Worm (Caenorhabditis elegans): ENCODE measurements around the gene larp-1.

DNA sequence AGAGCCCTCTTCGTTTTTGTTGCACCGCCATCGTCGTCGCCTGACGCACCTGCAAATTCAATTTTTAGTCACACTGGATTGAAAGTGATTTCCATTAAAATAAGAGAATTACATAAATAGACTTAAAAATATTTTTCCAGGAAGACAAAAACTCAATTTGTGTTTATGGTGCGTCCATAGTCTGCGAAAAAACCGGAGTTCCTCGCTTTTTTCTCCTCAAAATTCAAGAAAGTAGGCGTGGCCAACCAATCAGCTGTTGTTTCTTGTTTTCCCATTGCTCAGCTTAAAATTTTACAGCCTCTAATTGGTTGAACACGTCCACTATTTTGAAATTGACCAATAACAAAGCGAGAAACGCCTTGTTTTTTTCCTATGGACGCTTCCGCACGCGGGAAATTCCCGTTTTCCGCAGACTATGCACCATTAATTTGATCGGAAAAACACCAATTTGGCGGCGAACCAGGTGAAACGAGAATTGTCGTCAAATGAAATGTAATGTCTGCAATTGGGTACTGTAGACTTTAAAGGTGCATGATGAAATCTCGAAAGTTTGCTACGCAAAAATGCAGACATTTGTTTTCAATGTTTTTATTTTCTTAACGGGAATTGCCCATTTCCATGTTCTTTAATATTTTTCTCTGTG is 32.9 kb downstream of the larp-1 start, which contains the start of gene C27F2.7:
- no peak for TF ChIP-seq elt-3 (tag; optimal IDR thresholded peaks at IDR 0.05)
- TF ChIP-seq lin-13 (GFP tag; optimal IDR thresholded peaks at IDR 0.05), result no peak
- no peak for TF ChIP-seq xbp-1 (tag; optimal IDR thresholded peaks at IDR 0.05)
- no peak for TF ChIP-seq snpc-4 (tag; optimal IDR thresholded peaks at IDR 0.05)
- no peak for TF ChIP-seq fkh-8 (tag; optimal IDR thresholded peaks at IDR 0.05)
- no peak for TF ChIP-seq ceh-82 (tag; optimal IDR thresholded peaks at IDR 0.05)
- TF ChIP-seq C16A3.4 (tag; optimal IDR thresholded peaks at IDR 0.05), result no peak
- TF ChIP-seq fos-1 (tag; optimal IDR thresholded peaks at IDR 0.05), result no peak
- no peak for TF ChIP-seq tbx-2 (tag; optimal IDR thresholded peaks at IDR 0.05)
- TF ChIP-seq nhr-11 (tag; optimal IDR thresholded peaks at IDR 0.05), result no peak
- no peak for TF ChIP-seq unc-130 (tag; optimal IDR thresholded peaks at IDR 0.05)
- TF ChIP-seq jun-1 (tag; optimal IDR thresholded peaks at IDR 0.05), result no peak
- no peak for TF ChIP-seq nhr-237 (tag; optimal IDR thresholded peaks at IDR 0.05)

Data from whole organism, L1 larva.